Worm (Caenorhabditis elegans): Measurements from ENCODE around the gene dnj-5.
A peak's percentile ranks its signal among the peaks of the same experiment; 100 is the strongest.

dnj-5 gene

DNA sequence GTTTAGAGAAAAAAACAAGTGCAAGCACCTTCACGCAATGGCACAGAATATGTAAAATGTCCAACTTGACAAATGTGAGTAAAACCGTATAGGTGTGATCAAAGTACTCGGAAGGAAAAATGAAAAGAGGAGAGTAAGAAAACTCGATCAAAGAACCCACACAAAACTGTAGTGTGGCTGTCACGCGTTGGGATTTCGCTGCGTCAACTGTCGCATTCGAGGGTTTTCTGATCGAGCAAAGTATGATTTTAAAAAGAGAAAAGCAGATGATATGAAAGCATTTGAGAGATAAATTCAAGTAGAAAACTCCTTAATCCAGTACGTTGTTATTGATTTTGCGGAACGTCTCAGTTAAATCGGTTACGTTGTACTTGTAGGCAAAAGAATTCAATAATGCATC is 33.7 kb upstream of the dnj-5 start (continued):
- TF ChIP-seq tbx-2 (tag; optimal IDR thresholded peaks at IDR 0.05) = peak; percentile 84
- no peak for TF ChIP-seq hlh-4 (tag; optimal IDR thresholded peaks at IDR 0.05)
- no peak for TF ChIP-seq unc-98 (GFP tag; IDR thresholded peaks at IDR 0.05)
- TF ChIP-seq xbp-1 (tag; optimal IDR thresholded peaks at IDR 0.05) = peak; percentile 32
- peak; percentile 55 for TF ChIP-seq sup-37 (GFP tag; optimal IDR thresholded peaks at IDR 0.05)
- TF ChIP-seq nhr-85 (tag) = peak; percentile 69
- TF ChIP-seq nhr-11 (tag; optimal IDR thresholded peaks at IDR 0.05) = no peak
- peak; percentile 93 for TF ChIP-seq snu-23 (GFP tag; optimal IDR thresholded peaks at IDR 0.05)
- peak; percentile 91 for TF ChIP-seq unc-130 (tag; optimal IDR thresholded peaks at IDR 0.05)
- TF ChIP-seq nhr-47 (tag; optimal IDR thresholded peaks at IDR 0.05) = peak; percentile 54
- peak; percentile 47 for TF ChIP-seq pax-3 (tag; optimal IDR thresholded peaks at IDR 0.05)
- TF ChIP-seq lin-13 (GFP tag; optimal IDR thresholded peaks at IDR 0.05) = peak; percentile 47
- TF ChIP-seq unc-30 (tag; optimal IDR thresholded peaks at IDR 0.05) = no peak
- peak; percentile 51 to 71 for TF ChIP-seq lsy-2 (tag; optimal IDR thresholded peaks at IDR 0.05)
- TF ChIP-seq sptf-1 (tag; optimal IDR thresholded peaks at IDR 0.05) = no peak
- no peak for TF ChIP-seq ama-1 (optimal IDR thresholded peaks at IDR 0.05)
- peak; percentile 63 for TF ChIP-seq nhr-90 (tag; optimal IDR thresholded peaks at IDR 0.05; ENCODE audit: poor library complexity)
- TF ChIP-seq nhr-28 (tag; optimal IDR thresholded peaks at IDR 0.05) = no peak
- TF ChIP-seq fkh-8 (tag; optimal IDR thresholded peaks at IDR 0.05) = no peak
- TF ChIP-seq elt-3 (tag; optimal IDR thresholded peaks at IDR 0.05) = peak in 3 of 6 experiments; percentile 19 to 84 (median 76)
- TF ChIP-seq nhr-71 (tag; optimal IDR thresholded peaks at IDR 0.05) = peak; percentile 96
- TF ChIP-seq swsn-7 (tag; optimal IDR thresholded peaks at IDR 0.05) = peak; percentile 42

DNA sequence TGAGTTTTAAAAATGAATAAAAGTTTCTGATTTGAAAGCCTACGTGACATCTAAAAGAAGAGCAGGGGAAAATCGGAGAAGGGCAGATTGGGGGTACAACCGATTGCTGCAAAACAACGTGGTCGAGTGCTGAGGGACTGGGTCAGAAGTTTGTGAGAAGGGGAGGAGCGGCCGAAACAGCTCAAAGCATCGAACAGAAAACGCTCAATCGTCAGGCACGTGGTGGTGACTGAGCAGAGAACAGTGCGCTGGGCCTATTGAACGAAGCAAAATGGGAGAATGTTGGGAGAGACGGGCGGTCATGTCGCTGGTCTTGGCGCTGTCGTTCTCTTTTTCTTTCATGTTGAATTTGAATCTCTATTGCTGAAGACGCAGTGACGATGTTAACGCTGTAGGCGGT is 33.1 kb upstream of the dnj-5 start:
- no peak for TF ChIP-seq nhr-237 (tag; optimal IDR thresholded peaks at IDR 0.05)
- no peak for TF ChIP-seq nhr-77 (tag; optimal IDR thresholded peaks at IDR 0.05)
- TF ChIP-seq swsn-7 (tag; optimal IDR thresholded peaks at IDR 0.05) = peak; percentile 60
- TF ChIP-seq aha-1 (tag; optimal IDR thresholded peaks at IDR 0.05) = no peak
- TF ChIP-seq fkh-4 (tag; optimal IDR thresholded peaks at IDR 0.05; ENCODE audit: borderline replicate concordance) = no peak
- TF ChIP-seq nhr-11 (tag; optimal IDR thresholded peaks at IDR 0.05) = no peak
- TF ChIP-seq ceh-88 (GFP tag; IDR thresholded peaks at IDR 0.05) = no peak
- peak; percentile 83 for TF ChIP-seq unc-130 (tag; optimal IDR thresholded peaks at IDR 0.05)
- no peak for TF ChIP-seq unc-62 (GFP tag; optimal IDR thresholded peaks at IDR 0.05)
- TF ChIP-seq lin-14 (GFP tag; optimal IDR thresholded peaks at IDR 0.05) = peak; percentile 88
- TF ChIP-seq tbx-2 (tag; optimal IDR thresholded peaks at IDR 0.05) = peak; percentile 48
- TF ChIP-seq nhr-76 (tag; optimal IDR thresholded peaks at IDR 0.05) = no peak
- no peak for TF ChIP-seq zip-4 (GFP tag; optimal IDR thresholded peaks at IDR 0.05)
- no peak for TF ChIP-seq pag-3 (tag; optimal IDR thresholded peaks at IDR 0.05; ENCODE audit: borderline replicate concordance, insufficient read depth)
- TF ChIP-seq nhr-28 (tag; optimal IDR thresholded peaks at IDR 0.05) = no peak
- TF ChIP-seq lin-13 (GFP tag; optimal IDR thresholded peaks at IDR 0.05) = peak; percentile 31
- TF ChIP-seq lin-35 (GFP tag; optimal IDR thresholded peaks at IDR 0.05) = peak; percentile 33 to 77
- TF ChIP-seq tlp-1 (tag; optimal IDR thresholded peaks at IDR 0.05) = no peak
- TF ChIP-seq lir-3 (tag; optimal IDR thresholded peaks at IDR 0.05; ENCODE audit: poor library complexity) = peak; percentile 29
- no peak for TF ChIP-seq ceh-63 (GFP tag; optimal IDR thresholded peaks at IDR 0.05)
- no peak for TF ChIP-seq ces-1 (GFP tag; optimal IDR thresholded peaks at IDR 0.05)
- peak; percentile 96 for TF ChIP-seq nhr-19 (GFP tag; conservative IDR thresholded peaks at IDR 0.05)
- peak; percentile 87 for TF ChIP-seq nhr-85 (tag)
- peak; percentile 60 for TF ChIP-seq jun-1 (tag; optimal IDR thresholded peaks at IDR 0.05)
- TF ChIP-seq sox-4 (tag; optimal IDR thresholded peaks at IDR 0.05) = no peak
- TF ChIP-seq nhr-84 (tag; optimal IDR thresholded peaks at IDR 0.05) = no peak
- peak; percentile 14 for TF ChIP-seq xbp-1 (tag; optimal IDR thresholded peaks at IDR 0.05)
- TF ChIP-seq mdl-1 (tag; optimal IDR thresholded peaks at IDR 0.05) = peak in 1 of 2 experiments; percentile 95
- TF ChIP-seq nhr-71 (tag; optimal IDR thresholded peaks at IDR 0.05) = peak; percentile 78
- TF ChIP-seq rnt-1 (tag; optimal IDR thresholded peaks at IDR 0.05) = peak; percentile 40
- TF ChIP-seq unc-30 (tag; optimal IDR thresholded peaks at IDR 0.05) = no peak
- TF ChIP-seq pax-3 (tag; optimal IDR thresholded peaks at IDR 0.05) = no peak
- TF ChIP-seq C04F5.9 (tag; optimal IDR thresholded peaks at IDR 0.05) = no peak
- TF ChIP-seq lin-15B (tag; optimal IDR thresholded peaks at IDR 0.05) = no peak
- no peak for TF ChIP-seq sptf-1 (tag; optimal IDR thresholded peaks at IDR 0.05)
- TF ChIP-seq nhr-47 (tag; optimal IDR thresholded peaks at IDR 0.05) = peak; percentile 29
- TF ChIP-seq lsy-2 (tag; optimal IDR thresholded peaks at IDR 0.05) = peak; percentile 50 to 65
- TF ChIP-seq egl-27 (tag; optimal IDR thresholded peaks at IDR 0.05) = peak in 1 of 2 experiments; percentile 39
- TF ChIP-seq sup-37 (GFP tag; optimal IDR thresholded peaks at IDR 0.05) = no peak
- no peak for TF ChIP-seq ceh-90 (tag; optimal IDR thresholded peaks at IDR 0.05)
- 0 out of 2 replicates have a peak, but pooled peaks have one; percentile 9 for TF ChIP-seq grh-1 (GFP tag; IDR thresholded peaks at IDR 0.05)
- TF ChIP-seq ceh-8 (GFP tag; optimal IDR thresholded peaks at IDR 0.05) = no peak
- peak; percentile 8 for TF ChIP-seq fkh-8 (tag; optimal IDR thresholded peaks at IDR 0.05)
